Worm (Caenorhabditis elegans) whole organism, midembryonic: ENCODE results near the gene F48F5.6.

ENCODE experiments used
- T22C8.4 ChIP-seq: fragments of 200-800 bp; sonication (Bioruptor generic); IDR thresholded peaks from 2 replicates; pipeline ENCODE4 v1.3.6; 2022; ENCODE audit warnings: missing genetic modification characterization, missing compliant biosample characterization
- cog-1 ChIP-seq: sonication (generic microtip); optimal IDR thresholded peaks from 2 replicates; lab custom pipeline; 2016; ENCODE audit warnings: missing genetic modification characterization, missing compliant biosample characterization
- flt-1 ChIP-seq: fragments of 200-800 bp; sonication (Bioruptor generic); IDR thresholded peaks from 2 replicates; pipeline ENCODE4 v1.3.6; 2022; ENCODE audit warnings: missing genetic modification characterization, missing compliant biosample characterization
- klf-2 ChIP-seq: fragments of 200-800 bp; sonication (Bioruptor generic); conservative IDR thresholded peaks from 2 replicates; pipeline ENCODE4 v1.3.6; 2022; ENCODE audit warnings: missing genetic modification reagents, missing genetic modification characterization, missing compliant biosample characterization
- med-1 ChIP-seq: sonication (generic microtip); optimal IDR thresholded peaks from 2 replicates; lab custom pipeline; 2017; ENCODE audit warnings: missing genetic modification characterization, mild to moderate bottlenecking, missing compliant biosample characterization, antibody characterized with exemption, missing genetic modification reagents; ENCODE audit not compliant: insufficient read depth
- ref-1 ChIP-seq: fragments of 200-800 bp; sonication (Bioruptor generic); conservative IDR thresholded peaks from 2 replicates; pipeline ENCODE4 v1.3.6; 2022; ENCODE audit warnings: missing genetic modification reagents, missing genetic modification characterization, missing compliant biosample characterization
- tab-1 ChIP-seq: fragments of 200-800 bp; sonication (Bioruptor generic); IDR thresholded peaks from 2 replicates; pipeline ENCODE4 v1.3.6; 2022; ENCODE audit warnings: missing genetic modification characterization, missing compliant biosample characterization
- ztf-23 ChIP-seq: fragments of 200-800 bp; sonication (Bioruptor generic); IDR thresholded peaks from 2 replicates; pipeline ENCODE4 v1.3.6; 2022; ENCODE audit warnings: missing genetic modification reagents, missing genetic modification characterization, missing compliant biosample characterization
- ztf-29 ChIP-seq: fragments of 200-800 bp; sonication (Bioruptor generic); IDR thresholded peaks from 2 replicates; pipeline ENCODE4 v1.3.6; 2022; ENCODE audit warnings: missing genetic modification reagents, missing genetic modification characterization, missing compliant biosample characterization

Gene F48F5.6

ce11 chrV:20485285-20485684 lies 32.3 kb upstream of the F48F5.6 start, which contains the start of gene dhcr-7:
dhcr-7 (minus strand) TSS chrV:20485385.
- no peak for TF ChIP-seq klf-2
- TF ChIP-seq flt-1 (GFP tag; lab: Robert Waterston, UW), result no peak
- TF ChIP-seq cog-1, result no peak
- TF ChIP-seq med-1 (GFP tag; lab: Kevin White, UChicago), result no peak
- TF ChIP-seq ztf-29 (GFP tag; lab: Robert Waterston, UW), result no peak
- TF ChIP-seq T22C8.4 (GFP tag; lab: Robert Waterston, UW), result no peak
- TF ChIP-seq ref-1 (GFP tag; lab: Robert Waterston, UW), result no peak
- TF ChIP-seq ztf-23 (GFP tag; lab: Robert Waterston, UW), result no peak
- TF ChIP-seq tab-1 (GFP tag; lab: Robert Waterston, UW), result no peak

- TF ChIP-seq klf-2, result no peak
- TF ChIP-seq med-1 (GFP tag; lab: Kevin White, UChicago), result no peak
- TF ChIP-seq ztf-29 (GFP tag; lab: Robert Waterston, UW), result no peak
- TF ChIP-seq cog-1, result no peak
- TF ChIP-seq ref-1 (GFP tag; lab: Robert Waterston, UW), result no peak
- TF ChIP-seq T22C8.4 (GFP tag; lab: Robert Waterston, UW), result no peak
- TF ChIP-seq ztf-23 (GFP tag; lab: Robert Waterston, UW), result no peak
- no peak for TF ChIP-seq tab-1 (GFP tag; lab: Robert Waterston, UW)
- TF ChIP-seq flt-1 (GFP tag; lab: Robert Waterston, UW), result no peak
Measured at ce11 chrV:20480790-20481189, 27.8 kb upstream of the F48F5.6 start.

ce11 chrV:20479013-20479739 lies 26.2 kb upstream of the F48F5.6 start, which contains the start of the genes calf-1 and rpl-2:
calf-1 (minus strand) TSS chrV:20479089.
rpl-2 (plus strand) TSS chrV:20479689.
- no peak for TF ChIP-seq flt-1 (GFP tag; lab: Robert Waterston, UW)
- TF ChIP-seq ztf-23 (GFP tag; lab: Robert Waterston, UW), result no peak
- no peak for TF ChIP-seq ref-1 (GFP tag; lab: Robert Waterston, UW)
- TF ChIP-seq cog-1, result no peak
- TF ChIP-seq ztf-29 (GFP tag; lab: Robert Waterston, UW), result no peak
- no peak for TF ChIP-seq klf-2
- no peak for TF ChIP-seq tab-1 (GFP tag; lab: Robert Waterston, UW)
- TF ChIP-seq T22C8.4 (GFP tag; lab: Robert Waterston, UW), result no peak

- TF ChIP-seq flt-1 (GFP tag; lab: Robert Waterston, UW) (no peak), ztf-23 (GFP tag; lab: Robert Waterston, UW) (no peak), klf-2 (no peak), tab-1 (GFP tag; lab: Robert Waterston, UW) (no peak), ztf-29 (GFP tag; lab: Robert Waterston, UW) (no peak)
Measured at ce11 chrV:20476981-20477380, 24.0 kb upstream of the F48F5.6 start.

ce11 chrV:20476514-20476913 lies 23.5 kb upstream of the F48F5.6 start:
- no peak for TF ChIP-seq klf-2
- TF ChIP-seq ztf-23 (GFP tag; lab: Robert Waterston, UW), result no peak
- no peak for TF ChIP-seq ztf-29 (GFP tag; lab: Robert Waterston, UW)
- no peak for TF ChIP-seq cog-1

- TF ChIP-seq ref-1 (GFP tag; lab: Robert Waterston, UW), result no peak
- TF ChIP-seq T22C8.4 (GFP tag; lab: Robert Waterston, UW), result no peak
- TF ChIP-seq flt-1 (GFP tag; lab: Robert Waterston, UW), result no peak
- TF ChIP-seq tab-1 (GFP tag; lab: Robert Waterston, UW), result no peak
- TF ChIP-seq med-1 (GFP tag; lab: Kevin White, UChicago), result no peak
- TF ChIP-seq klf-2, result no peak
- no peak for TF ChIP-seq ztf-23 (GFP tag; lab: Robert Waterston, UW)
Measured at ce11 chrV:20475830-20476229, 22.8 kb upstream of the F48F5.6 start, which contains the start of gene B0250.7. B0250.7 (minus strand) TSS chrV:20476061.

ce11 chrV:20475029-20475428 lies 22.0 kb upstream of the F48F5.6 start:
- TF ChIP-seq med-1 (GFP tag; lab: Kevin White, UChicago), result no peak
- TF ChIP-seq ztf-23 (GFP tag; lab: Robert Waterston, UW), result no peak
- no peak for TF ChIP-seq klf-2
- no peak for TF ChIP-seq cog-1
- no peak for TF ChIP-seq ref-1 (GFP tag; lab: Robert Waterston, UW)
- no peak for TF ChIP-seq T22C8.4 (GFP tag; lab: Robert Waterston, UW)
- no peak for TF ChIP-seq flt-1 (GFP tag; lab: Robert Waterston, UW)
- TF ChIP-seq ztf-29 (GFP tag; lab: Robert Waterston, UW), result no peak
- no peak for TF ChIP-seq tab-1 (GFP tag; lab: Robert Waterston, UW)

ce11 chrV:20470385-20470784 lies 17.4 kb upstream of the F48F5.6 start, which contains the start of gene B0250.8:
B0250.8 (minus strand) TSS chrV:20470485.
- no peak for TF ChIP-seq ref-1 (GFP tag; lab: Robert Waterston, UW)
- TF ChIP-seq flt-1 (GFP tag; lab: Robert Waterston, UW), result no peak
- TF ChIP-seq med-1 (GFP tag; lab: Kevin White, UChicago), result no peak
- TF ChIP-seq cog-1, result no peak
- TF ChIP-seq ztf-29 (GFP tag; lab: Robert Waterston, UW), result no peak
- no peak for TF ChIP-seq ztf-23 (GFP tag; lab: Robert Waterston, UW)
- TF ChIP-seq tab-1 (GFP tag; lab: Robert Waterston, UW), result no peak
- TF ChIP-seq T22C8.4 (GFP tag; lab: Robert Waterston, UW), result no peak
- TF ChIP-seq klf-2, result no peak

- no peak for TF ChIP-seq flt-1 (GFP tag; lab: Robert Waterston, UW)
- peak; percentile 61 for TF ChIP-seq T22C8.4 (GFP tag; lab: Robert Waterston, UW)
- TF ChIP-seq cog-1, result no peak
- no peak for TF ChIP-seq tab-1 (GFP tag; lab: Robert Waterston, UW)
Measured at ce11 chrV:20464778-20465177, 11.8 kb upstream of the F48F5.6 start.

- no peak for TF ChIP-seq cog-1
Measured at ce11 chrV:20460808-20461207, 7.8 kb upstream of the F48F5.6 start, which contains the start of gene B0250.18. B0250.18 (minus strand) TSS chrV:20460908.
